Worm (Caenorhabditis elegans): ENCODE measurements around the gene cht-6.
A peak's percentile ranks its signal among the peaks of the same experiment; 100 is the strongest.

The cht-6 gene

DNA sequence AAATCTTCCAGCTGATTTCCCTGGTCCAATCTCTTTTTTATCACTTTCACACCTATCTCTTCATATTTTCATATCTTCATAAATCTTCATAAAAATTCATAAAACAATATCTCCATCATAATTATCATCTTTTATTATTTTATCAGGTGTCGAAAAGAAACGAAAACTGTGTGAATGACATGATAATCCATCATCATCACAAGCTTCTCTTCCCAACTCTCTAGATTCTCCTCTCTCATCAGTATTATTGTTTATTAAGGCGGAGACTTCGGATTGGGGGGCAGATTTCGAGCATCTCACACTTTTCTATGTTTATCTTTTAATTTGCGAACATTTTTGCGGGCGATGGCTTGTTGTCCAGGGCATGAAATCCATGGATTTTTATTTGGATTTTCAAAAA lies 49.4 kb downstream of the cht-6 start:
- no peak for TF ChIP-seq nhr-42 (GFP tag; IDR thresholded peaks at IDR 0.05)
- no peak for TF ChIP-seq nhr-28 (tag; optimal IDR thresholded peaks at IDR 0.05)
- TF ChIP-seq pqm-1 (tag; optimal IDR thresholded peaks at IDR 0.05): no peak
- no peak for TF ChIP-seq Y75B8A.6 (GFP tag; IDR thresholded peaks at IDR 0.05)
- TF ChIP-seq Y105C5A.15 (GFP tag; IDR thresholded peaks at IDR 0.05): no peak
- TF ChIP-seq vab-7 (GFP tag; IDR thresholded peaks at IDR 0.05): no peak
- no peak for TF ChIP-seq dve-1 (tag; optimal IDR thresholded peaks at IDR 0.05; ENCODE audit: insufficient read depth)
- TF ChIP-seq dmd-6 (GFP tag; IDR thresholded peaks at IDR 0.05): no peak

DNA sequence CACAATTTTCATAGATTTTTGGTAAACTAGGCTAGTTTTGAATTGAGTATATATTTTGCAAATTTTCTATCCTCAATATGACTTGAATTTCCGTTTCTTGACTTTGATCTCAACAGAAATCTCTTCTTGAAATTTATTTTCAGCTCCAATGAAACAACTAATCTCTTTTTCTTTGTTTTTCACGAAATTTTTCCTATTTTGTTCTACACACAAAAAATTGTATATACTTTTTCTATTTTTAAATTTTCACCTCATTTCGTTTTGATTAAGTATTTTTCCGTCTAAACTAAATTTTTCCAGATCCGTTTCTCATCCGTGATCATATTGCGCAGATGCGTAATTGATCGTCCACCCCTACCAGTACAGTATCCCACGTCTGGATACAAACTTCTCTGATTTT lies 50.0 kb downstream of the cht-6 start, which contains the start of gene unc-83:
TSS of gene unc-83 (plus strand) at position 301 of the 400 bp plus-strand sequence.
- TF ChIP-seq nhr-102 (tag; optimal IDR thresholded peaks at IDR 0.05): no peak
- TF ChIP-seq unc-62 (GFP tag; optimal IDR thresholded peaks at IDR 0.05 in 1 of 2): peak in 1 of 2 experiments; percentile 45
- TF ChIP-seq unc-62 (tag; optimal IDR thresholded peaks at IDR 0.05): no peak
- no peak for TF ChIP-seq spr-1 (tag; optimal IDR thresholded peaks at IDR 0.05)
